Fruit fly (Drosophila melanogaster) whole organism, embryonic: Measurements from ENCODE around the gene CG6094.
A peak's percentile ranks its signal among the peaks of the same experiment; 100 is the strongest.

ENCODE experiments used
- Ada2b ChIP-seq: fragments of 200-800 bp; sonication (Bioruptor generic); IDR thresholded peaks from 2 replicates; pipeline ENCODE4 v1.3.6; 2022; ENCODE audit warnings: missing biosample characterization, missing genetic modification characterization
- CG10267 ChIP-seq: fragments of 200-800 bp; sonication (Bioruptor generic); optimal IDR thresholded peaks from 2 replicates; lab custom pipeline; 2018; ENCODE audit warnings: missing biosample characterization, mild to moderate bottlenecking, missing genetic modification characterization, moderate library complexity
- CG10431 ChIP-seq: fragments of 200-800 bp; sonication (Bioruptor generic); optimal IDR thresholded peaks from 3 replicates; lab custom pipeline; 2018; ENCODE audit warnings: missing biosample characterization, mild to moderate bottlenecking, missing genetic modification characterization
- CG10462 ChIP-seq: fragments of 200-800 bp; sonication (Bioruptor generic); optimal IDR thresholded peaks from 2 replicates; lab custom pipeline; 2016; ENCODE audit warnings: missing biosample characterization, missing genetic modification characterization
- CG10543 ChIP-seq: fragments of 200-800 bp; sonication (Bioruptor generic); optimal IDR thresholded peaks from 3 replicates; lab custom pipeline; 2017; ENCODE audit warnings: missing biosample characterization, mild to moderate bottlenecking, missing genetic modification characterization, moderate library complexity
- CG10565 ChIP-seq: fragments of 200-800 bp; sonication (Bioruptor generic); optimal IDR thresholded peaks from 3 replicates; lab custom pipeline; 2016; ENCODE audit warnings: missing biosample characterization, mild to moderate bottlenecking, missing genetic modification characterization
- CG12236 ChIP-seq: fragments of 200-800 bp; sonication (Bioruptor generic); optimal IDR thresholded peaks from 2 replicates; lab custom pipeline; 2016; ENCODE audit warnings: missing biosample characterization, missing genetic modification characterization
- CG12391 ChIP-seq: fragments of 200-800 bp; sonication (Bioruptor generic); optimal IDR thresholded peaks from 3 replicates; lab custom pipeline; 2018; ENCODE audit warnings: missing biosample characterization, mild to moderate bottlenecking, missing genetic modification characterization, moderate library complexity
- CG15514 ChIP-seq: fragments of 200-800 bp; sonication (Bioruptor generic); optimal IDR thresholded peaks from 3 replicates; lab custom pipeline; 2017; ENCODE audit warnings: missing biosample characterization, missing genetic modification characterization, mild to moderate bottlenecking, moderate library complexity, missing genetic modification reagents
- CG15601 ChIP-seq: fragments of 200-800 bp; sonication (Bioruptor generic); optimal IDR thresholded peaks from 3 replicates; lab custom pipeline; 2019; ENCODE audit warnings: missing biosample characterization, mild to moderate bottlenecking, missing genetic modification characterization, moderate library complexity
- CG16813 ChIP-seq: fragments of 200-800 bp; sonication (Bioruptor generic); IDR thresholded peaks from 3 replicates; pipeline ENCODE4 v1.3.6; 2022; ENCODE audit warnings: missing biosample characterization, missing genetic modification characterization; ENCODE audit not compliant: partially characterized antibody
- CG17186 ChIP-seq: fragments of 200-800 bp; sonication (Bioruptor generic); optimal IDR thresholded peaks from 3 replicates; lab custom pipeline; 2017; ENCODE audit warnings: missing biosample characterization, missing genetic modification reagents, missing genetic modification characterization
- CG17829 ChIP-seq: fragments of 200-800 bp; optimal IDR thresholded peaks from 2 replicates; lab custom pipeline; 2019; ENCODE audit warnings: missing biosample characterization, mild to moderate bottlenecking, missing genetic modification characterization, moderate library complexity
- CG18011 ChIP-seq: fragments of 200-800 bp; sonication (Bioruptor generic); optimal IDR thresholded peaks from 2 replicates; lab custom pipeline; 2017; ENCODE audit warnings: missing biosample characterization, missing genetic modification characterization, mild to moderate bottlenecking, moderate library complexity, missing genotype
- CG18619 ChIP-seq: fragments of 200-800 bp; sonication (Bioruptor generic); optimal IDR thresholded peaks from 3 replicates; lab custom pipeline; 2017; ENCODE audit warnings: missing biosample characterization, mild to moderate bottlenecking, missing genetic modification characterization
- CG2202 ChIP-seq: fragments of 200-800 bp; sonication (Bioruptor generic); optimal IDR thresholded peaks from 2 replicates; lab custom pipeline; 2018; ENCODE audit warnings: missing biosample characterization, mild to moderate bottlenecking, missing genetic modification characterization
- CG3065 ChIP-seq: fragments of 200-800 bp; sonication (Bioruptor generic); optimal IDR thresholded peaks from 2 replicates; lab custom pipeline; 2016; ENCODE audit warnings: missing biosample characterization, missing genetic modification characterization
- CG3281 ChIP-seq: fragments of 200-800 bp; sonication (Bioruptor generic); optimal IDR thresholded peaks from 3 replicates; lab custom pipeline; 2017; ENCODE audit warnings: missing biosample characterization, mild to moderate bottlenecking, missing genetic modification characterization
- CG3838 ChIP-seq: fragments of 200-800 bp; sonication (Bioruptor generic); optimal IDR thresholded peaks from 3 replicates; lab custom pipeline; 2016; ENCODE audit warnings: missing biosample characterization, missing genetic modification characterization
- CG4730 ChIP-seq: fragments of 200-800 bp; sonication (Bioruptor generic); IDR thresholded peaks from 2 replicates; pipeline ENCODE4 v1.3.6; 2022; ENCODE audit warnings: missing biosample characterization, missing genetic modification characterization
- CG4854 ChIP-seq: fragments of 200-800 bp; sonication (Bioruptor generic); optimal IDR thresholded peaks from 2 replicates; lab custom pipeline; 2016; ENCODE audit warnings: missing biosample characterization, missing genetic modification characterization, inconsistent platforms
- CG5953 ChIP-seq: fragments of 200-800 bp; sonication (Bioruptor generic); IDR thresholded peaks from 2 replicates; pipeline ENCODE4 v1.3.6; 2022; ENCODE audit warnings: missing biosample characterization, missing genetic modification characterization
- CG6272 ChIP-seq: fragments of 200-800 bp; sonication (Bioruptor generic); IDR thresholded peaks from 2 replicates; pipeline ENCODE4 v1.3.6; 2022; ENCODE audit warnings: missing biosample characterization, missing genetic modification characterization
- CG6689 ChIP-seq: fragments of 200-800 bp; sonication (Bioruptor generic); IDR thresholded peaks from 2 replicates; pipeline ENCODE4 v1.3.6; 2022; ENCODE audit warnings: missing biosample characterization, missing genetic modification characterization
- CG9437 ChIP-seq: fragments of 200-800 bp; sonication (Bioruptor generic); optimal IDR thresholded peaks from 2 replicates; lab custom pipeline; 2018; ENCODE audit warnings: missing biosample characterization, mild to moderate bottlenecking, missing genetic modification characterization
- CG9797 ChIP-seq: fragments of 200-800 bp; sonication (Bioruptor generic); optimal IDR thresholded peaks from 3 replicates; lab custom pipeline; 2018; ENCODE audit warnings: missing biosample characterization, mild to moderate bottlenecking, missing genetic modification characterization
- CG9932 ChIP-seq: fragments of 200-800 bp; sonication (Bioruptor generic); IDR thresholded peaks from 2 replicates; pipeline ENCODE4 v1.3.6; 2022; ENCODE audit warnings: missing biosample characterization, missing genetic modification characterization
- Ets65A ChIP-seq: fragments of 200-800 bp; sonication (Bioruptor generic); peaks from one replicate; lab custom pipeline; 2016; ENCODE audit warnings: missing biosample characterization, missing genetic modification characterization
- Hey ChIP-seq: fragments of 200-800 bp; sonication (Bioruptor generic); optimal IDR thresholded peaks from 3 replicates; lab custom pipeline; 2018; ENCODE audit warnings: missing biosample characterization, mild to moderate bottlenecking, missing genetic modification characterization
- Jarid2 ChIP-seq: fragments of 200-800 bp; sonication (Bioruptor generic); optimal IDR thresholded peaks from 3 replicates; lab custom pipeline; 2017; ENCODE audit warnings: mild to moderate bottlenecking, missing biosample characterization, missing genetic modification reagents, missing genetic modification characterization
- MBD-R2 ChIP-seq: fragments of 200-800 bp; sonication (Bioruptor generic); IDR thresholded peaks from 2 replicates; pipeline ENCODE4 v1.3.6; 2022; ENCODE audit warnings: missing biosample characterization, missing genetic modification characterization
- MESR4 ChIP-seq: fragments of 200-800 bp; sonication (Bioruptor generic); optimal IDR thresholded peaks from 2 replicates; lab custom pipeline; 2018; ENCODE audit warnings: missing biosample characterization, mild to moderate bottlenecking, missing genetic modification characterization, moderate library complexity
- Sox102F ChIP-seq: fragments of 200-800 bp; sonication (Bioruptor generic); optimal IDR thresholded peaks from 2 replicates; lab custom pipeline; 2018; ENCODE audit warnings: missing biosample characterization, mild to moderate bottlenecking, missing genetic modification characterization, moderate library complexity
- Sry-δ ChIP-seq: fragments of 200-800 bp; sonication (Bioruptor generic); optimal IDR thresholded peaks from 2 replicates; lab custom pipeline; 2016; ENCODE audit warnings: missing biosample characterization, missing genetic modification characterization
- az2 ChIP-seq: fragments of 200-800 bp; sonication (Bioruptor generic); optimal IDR thresholded peaks from 3 replicates; lab custom pipeline; 2016; ENCODE audit warnings: missing biosample characterization, missing genetic modification characterization
- dpn ChIP-seq, 2 experiments: fragments of 200-800 bp; sonication (Bioruptor generic); optimal IDR thresholded peaks; 3 replicates each; lab custom pipeline; 2016; ENCODE audit warnings: missing biosample characterization in 2 of 2, missing genetic modification characterization in 2 of 2
- emc ChIP-seq: fragments of 200-800 bp; sonication (Bioruptor generic); optimal IDR thresholded peaks from 2 replicates; lab custom pipeline; 2016; ENCODE audit warnings: missing biosample characterization, missing genetic modification characterization
- ftz-f1 ChIP-seq: fragments of 200-800 bp; sonication (Bioruptor generic); optimal IDR thresholded peaks from 2 replicates; lab custom pipeline; 2016; ENCODE audit warnings: missing biosample characterization, missing genetic modification characterization
- knrl ChIP-seq: fragments of 200-800 bp; sonication (Bioruptor generic); IDR thresholded peaks from 3 replicates; pipeline ENCODE4 v1.3.6; 2022; ENCODE audit warnings: missing biosample characterization, missing genetic modification characterization; ENCODE audit not compliant: partially characterized antibody
- luna ChIP-seq: fragments of 200-800 bp; sonication (Bioruptor generic); optimal IDR thresholded peaks from 2 replicates; lab custom pipeline; 2016; ENCODE audit warnings: missing biosample characterization, missing genetic modification characterization
- nom ChIP-seq: fragments of 200-800 bp; sonication (Bioruptor generic); optimal IDR thresholded peaks from 2 replicates; lab custom pipeline; 2017; ENCODE audit warnings: missing biosample characterization, missing genetic modification characterization, mild to moderate bottlenecking, moderate library complexity, missing genetic modification reagents
- otp ChIP-seq: fragments of 200-800 bp; sonication (Bioruptor generic); IDR thresholded peaks from 3 replicates; pipeline ENCODE4, ENCODE4 v1.3.6; 2022; ENCODE audit warnings: missing biosample characterization, missing genetic modification characterization
- peb ChIP-seq: fragments of 200-800 bp; sonication (Bioruptor generic); IDR thresholded peaks from 2 replicates; pipeline ENCODE4 v1.3.6; 2022; ENCODE audit warnings: missing biosample characterization, missing genetic modification characterization
- prd ChIP-seq, 3 experiments: fragments of >200 bp in 2 of 3; fragments of 200-800 bp in 1 of 3; sonication (Bioruptor generic) in 1 of 3; optimal IDR thresholded peaks in 2 of 3; IDR thresholded peaks in 1 of 3; 2 replicates in 2 of 3; 3 replicates in 1 of 3; pipeline versions ENCODE4 v1.3.6 to Lab custom; 2017 to 2022; ENCODE audit warnings: missing biosample characterization in 1 of 3, missing genetic modification characterization in 1 of 3
- pzg ChIP-seq: fragments of 200-800 bp; sonication (Bioruptor generic); optimal IDR thresholded peaks from 3 replicates; lab custom pipeline; 2018; ENCODE audit warnings: missing biosample characterization, mild to moderate bottlenecking, missing genetic modification characterization, moderate library complexity
- sens-2 ChIP-seq: fragments of 200-800 bp; sonication (Bioruptor generic); IDR thresholded peaks from 2 replicates; pipeline ENCODE4 v1.3.6; 2022; ENCODE audit warnings: missing biosample characterization, missing genetic modification characterization
- seq ChIP-seq: fragments of 200-800 bp; sonication (Bioruptor generic); IDR thresholded peaks from 2 replicates; pipeline ENCODE4 v1.3.6; 2022; ENCODE audit warnings: missing biosample characterization, missing genetic modification characterization
- trh ChIP-seq: fragments of 200-800 bp; sonication (Bioruptor generic); optimal IDR thresholded peaks from 2 replicates; lab custom pipeline; 2016; ENCODE audit warnings: missing biosample characterization, missing genetic modification characterization
- wdn ChIP-seq: fragments of 200-800 bp; sonication (Bioruptor generic); IDR thresholded peaks from 2 replicates; pipeline ENCODE4 v1.3.6; 2022; ENCODE audit warnings: missing biosample characterization, missing genetic modification characterization
- zen2 ChIP-seq: fragments of 200-800 bp; sonication (Bioruptor generic); IDR thresholded peaks from 3 replicates; pipeline ENCODE4 v1.3.6; 2022; ENCODE audit warnings: missing biosample characterization, missing genetic modification characterization; ENCODE audit not compliant: partially characterized antibody

CG6094 gene

DNA sequence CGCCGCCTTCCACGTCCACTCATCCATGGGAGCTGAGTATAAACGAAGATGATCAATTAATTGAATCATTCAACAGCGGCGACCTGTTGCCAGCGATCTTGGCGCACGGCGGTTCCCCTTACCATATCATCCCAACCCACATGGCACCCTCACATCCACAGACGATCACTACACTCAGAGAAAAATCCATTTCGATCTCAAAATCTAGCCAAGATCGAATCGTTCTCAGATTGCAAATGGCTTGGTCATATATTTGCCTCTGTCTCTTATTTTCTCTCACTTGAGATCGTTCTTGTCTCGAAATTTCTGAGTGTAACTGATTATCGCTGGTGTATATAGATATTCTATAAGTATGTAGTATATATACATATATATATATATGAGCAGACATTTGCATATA is 38.5 kb upstream of the CG6094 start (continued):
- TF ChIP-seq CG10267 (tag; lab: Kevin White, UChicago) (peak; percentile 41), CG3281 (GFP tag; lab: Kevin White, UChicago) (peak; percentile 43), CG12236 (no peak), emc (GFP tag; lab: Kevin White, UChicago) (no peak), Sry-δ (GFP tag; lab: Kevin White, UChicago) (no peak), CG3838 (GFP tag; lab: Kevin White, UChicago) (no peak), CG3065 (GFP tag; lab: Kevin White, UChicago) (no peak), CG15514 (peak; percentile 60), CG12391 (tag; lab: Kevin White, UChicago) (peak; percentile 63), CG17829 (tag; lab: Kevin White, UChicago) (peak; percentile 37), CG6272 (no peak), pzg (no peak), CG10462 (GFP tag; lab: Kevin White, UChicago) (no peak), seq (GFP tag; lab: Robert Waterston, UW) (no peak), CG16813 (GFP tag; lab: Robert Waterston, UW) (no peak), CG17186 (no peak), peb (GFP tag; lab: Robert Waterston, UW) (peak; percentile 56), trh (GFP tag; lab: Kevin White, UChicago) (no peak), zen2 (no peak), CG10565 (GFP tag; lab: Kevin White, UChicago) (no peak), prd (optimal IDR thresholded peaks at IDR 0.05; lab: Kevin White, UChicago) (no peak), prd (GFP tag; IDR thresholded peaks at IDR 0.05; lab: Robert Waterston, UW) (peak; percentile 63; the same call in 2 of the 3 replicates), Ets65A (GFP tag; lab: Kevin White, UChicago) (peak; percentile 93), Sox102F (GFP tag; lab: Kevin White, UChicago) (peak; percentile 65), wdn (no peak), MBD-R2 (no peak), CG9797 (GFP tag; lab: Kevin White, UChicago) (no peak), CG6689 (GFP tag; lab: Robert Waterston, UW) (0 out of 2 replicates have a peak, but pooled peaks have one; percentile 18), CG2202 (tag; lab: Kevin White, UChicago) (no peak), MESR4 (no peak), luna (no peak), nom (GFP tag; lab: Kevin White, UChicago) (no peak), CG10543 (GFP tag; lab: Kevin White, UChicago) (peak; percentile 54), az2 (GFP tag; lab: Kevin White, UChicago) (peak; percentile 55), CG15601 (peak; percentile 35), sens-2 (GFP tag; lab: Robert Waterston, UW) (peak; percentile 29; the same call in 1 of the 2 replicates), Ada2b (GFP tag; lab: Robert Waterston, UW) (peak; percentile 43; the same call in 1 of the 2 replicates), CG4730 (GFP tag; lab: Robert Waterston, UW) (peak; percentile 38; the same call in 1 of the 2 replicates), ftz-f1 (GFP tag; lab: Kevin White, UChicago) (no peak), CG5953 (GFP tag; lab: Robert Waterston, UW) (no peak), Hey (tag; lab: Kevin White, UChicago) (no peak), CG10431 (GFP tag; lab: Kevin White, UChicago) (no peak), CG18011 (no peak), CG9437 (GFP tag; lab: Kevin White, UChicago) (no peak), Jarid2 (GFP tag; lab: Kevin White, UChicago) (no peak), CG4854 (GFP tag; lab: Kevin White, UChicago) (no peak), CG9932 (GFP tag; lab: Robert Waterston, UW) (peak; percentile 73), otp (GFP tag; lab: Robert Waterston, UW) (peak; percentile 26; the same call in 1 of the 3 replicates), dpn (GFP tag; optimal IDR thresholded peaks at IDR 0.05; lab: Kevin White, UChicago) (peak; percentile 18 to 71), knrl (GFP tag; lab: Robert Waterston, UW) (no peak), CG18619 (GFP tag; lab: Kevin White, UChicago) (peak; percentile 38)
